Worm (Caenorhabditis elegans): ENCODE results near the gene oac-58.

ce11 chrIV:12290744-12291143 lies 20.8 kb downstream of the oac-58 start, which contains the start of gene C42C1.8:
- no peak for TF ChIP-seq him-1 (tag; optimal IDR thresholded peaks at IDR 0.05)
- no peak for TF ChIP-seq W03F9.2 (tag; optimal IDR thresholded peaks at IDR 0.05)
- no peak for TF ChIP-seq dao-5 (tag; optimal IDR thresholded peaks at IDR 0.05)
